Fruit fly (Drosophila melanogaster): ENCODE measurements around the gene BORCS6.
A peak's percentile ranks its signal among the peaks of the same experiment; 100 is the strongest.

Gene BORCS6

DNA sequence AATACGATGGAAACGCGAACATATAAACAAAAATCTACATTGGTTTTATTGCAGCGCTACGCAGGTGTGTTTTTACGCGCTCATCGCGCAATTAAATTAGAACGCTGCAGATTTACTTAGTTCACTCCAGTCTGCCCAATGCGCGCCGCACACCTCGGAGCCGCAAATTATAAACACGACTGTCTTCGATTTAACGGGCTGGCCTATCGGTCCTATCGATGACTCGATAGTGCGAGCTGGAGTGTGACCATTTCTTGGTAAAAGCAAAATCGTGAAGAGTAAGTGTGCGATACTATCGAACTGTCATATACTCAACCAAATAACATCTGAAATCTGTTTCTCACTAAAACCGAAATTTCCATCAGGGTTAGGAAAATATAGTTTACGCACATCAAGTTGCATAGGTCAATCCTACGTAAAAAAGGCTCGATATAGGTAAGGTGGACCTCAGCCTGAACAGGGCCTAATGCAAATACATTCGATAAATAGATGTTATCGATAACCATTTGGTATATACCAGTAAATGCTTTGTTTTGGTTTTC, at the start of gene BORCS6, which contains the start of gene klar:
Gene BORCS6, plus strand, starts transcription at position 420 of the 542 bp plus-strand sequence.
Gene klar, minus strand, starts transcription at position 183 of the 542 bp plus-strand sequence.
- no peak for TF ChIP-seq Crg-1 (GFP tag; optimal IDR thresholded peaks at IDR 0.05)
- TF ChIP-seq Hr96 (GFP tag; optimal IDR thresholded peaks at IDR 0.05) = peak; percentile 78
- TF ChIP-seq CG7101 (tag; optimal IDR thresholded peaks at IDR 0.05) = peak; percentile 54
- peak; percentile 46 for TF ChIP-seq CG1620 (GFP tag; optimal IDR thresholded peaks at IDR 0.05)
- peak; percentile 48 for TF ChIP-seq ovo (GFP tag; optimal IDR thresholded peaks at IDR 0.05)
- peak; percentile 27 for TF ChIP-seq CG7045 (GFP tag; optimal IDR thresholded peaks at IDR 0.05)
- TF ChIP-seq CG14711 (tag; optimal IDR thresholded peaks at IDR 0.05) = peak; percentile 46
- TF ChIP-seq tj (GFP tag; optimal IDR thresholded peaks at IDR 0.05) = peak; percentile 40
- TF ChIP-seq pad (GFP tag; optimal IDR thresholded peaks at IDR 0.05) = peak; percentile 4
- TF ChIP-seq Clk (GFP tag; optimal IDR thresholded peaks at IDR 0.05) = no peak
- TF ChIP-seq cic (GFP tag; optimal IDR thresholded peaks at IDR 0.05) = peak; percentile 35
- no peak for TF ChIP-seq CG12768 (GFP tag; optimal IDR thresholded peaks at IDR 0.05)
- TF ChIP-seq Mnt (GFP tag; optimal IDR thresholded peaks at IDR 0.05) = peak; percentile 73
- TF ChIP-seq CG33017 (tag; optimal IDR thresholded peaks at IDR 0.05) = no peak
- no peak for TF ChIP-seq CG5204 (GFP tag; optimal IDR thresholded peaks at IDR 0.05)
- peak; percentile 72 for TF ChIP-seq bab1 (GFP tag; optimal IDR thresholded peaks at IDR 0.05)
- TF ChIP-seq CG11617 (GFP tag; optimal IDR thresholded peaks at IDR 0.05) = peak; percentile 14

- TF ChIP-seq CG11617 (GFP tag; optimal IDR thresholded peaks at IDR 0.05) = no peak
Observed at dm6 chr3L:500351-501015, 40.2 kb upstream of the BORCS6 start, which contains the start of the genes CG34267 and CG34268. Gene CG34267 (minus strand): TSS chr3L:500451. Gene CG34268 (plus strand): TSS chr3L:500965.

dm6 chr3L:505782-506408, 34.8 kb upstream of the BORCS6 start:
- TF ChIP-seq CG14711 (tag; optimal IDR thresholded peaks at IDR 0.05) (peak; percentile 16), CG33017 (tag; optimal IDR thresholded peaks at IDR 0.05) (no peak), Crg-1 (GFP tag; optimal IDR thresholded peaks at IDR 0.05) (peak; percentile 90), cnc (optimal IDR thresholded peaks at IDR 0.05) (no peak), ovo (GFP tag; optimal IDR thresholded peaks at IDR 0.05) (peak; percentile 85), bab1 (GFP tag; optimal IDR thresholded peaks at IDR 0.05) (peak; percentile 38), Mnt (GFP tag; optimal IDR thresholded peaks at IDR 0.05) (peak; percentile 74), CG7101 (tag; optimal IDR thresholded peaks at IDR 0.05) (peak; percentile 49), CG5204 (GFP tag; optimal IDR thresholded peaks at IDR 0.05) (peak; percentile 73), tj (GFP tag; optimal IDR thresholded peaks at IDR 0.05) (no peak), CG11617 (GFP tag; optimal IDR thresholded peaks at IDR 0.05) (peak; percentile 20), Hr96 (GFP tag; optimal IDR thresholded peaks at IDR 0.05) (peak; percentile 87), kay (GFP tag; ENCODE audit: borderline replicate concordance) (no peak), CG7045 (GFP tag; optimal IDR thresholded peaks at IDR 0.05) (peak; percentile 41), Clk (GFP tag; optimal IDR thresholded peaks at IDR 0.05) (no peak), CG12768 (GFP tag; optimal IDR thresholded peaks at IDR 0.05) (no peak), CG1620 (GFP tag; optimal IDR thresholded peaks at IDR 0.05) (peak; percentile 89), cic (GFP tag; optimal IDR thresholded peaks at IDR 0.05) (no peak), pad (GFP tag; optimal IDR thresholded peaks at IDR 0.05) (peak; percentile 76), toe (GFP tag; optimal IDR thresholded peaks at IDR 0.05) (peak; percentile 78)

dm6 chr3L:507576-508322, 32.9 kb upstream of the BORCS6 start:
- TF ChIP-seq Clk (GFP tag; optimal IDR thresholded peaks at IDR 0.05) (no peak), Hr96 (GFP tag; optimal IDR thresholded peaks at IDR 0.05) (no peak), bab1 (GFP tag; optimal IDR thresholded peaks at IDR 0.05) (no peak), ovo (GFP tag; optimal IDR thresholded peaks at IDR 0.05) (no peak), CG11617 (GFP tag; optimal IDR thresholded peaks at IDR 0.05) (no peak), CG7101 (tag; optimal IDR thresholded peaks at IDR 0.05) (no peak), Crg-1 (GFP tag; optimal IDR thresholded peaks at IDR 0.05) (no peak), pad (GFP tag; optimal IDR thresholded peaks at IDR 0.05) (no peak), kay (GFP tag; ENCODE audit: borderline replicate concordance) (no peak), cnc (optimal IDR thresholded peaks at IDR 0.05) (no peak), CG7045 (GFP tag; optimal IDR thresholded peaks at IDR 0.05) (no peak), cic (GFP tag; optimal IDR thresholded peaks at IDR 0.05) (no peak), tj (GFP tag; optimal IDR thresholded peaks at IDR 0.05) (no peak), CG33017 (tag; optimal IDR thresholded peaks at IDR 0.05) (no peak), CG5204 (GFP tag; optimal IDR thresholded peaks at IDR 0.05) (no peak), CG1620 (GFP tag; optimal IDR thresholded peaks at IDR 0.05) (no peak), toe (GFP tag; optimal IDR thresholded peaks at IDR 0.05) (no peak), CG12768 (GFP tag; optimal IDR thresholded peaks at IDR 0.05) (no peak)

dm6 chr3L:510823-511227, 29.8 kb upstream of the BORCS6 start:
- TF ChIP-seq Clk (GFP tag; optimal IDR thresholded peaks at IDR 0.05) (no peak), CG33017 (tag; optimal IDR thresholded peaks at IDR 0.05) (no peak), CG7101 (tag; optimal IDR thresholded peaks at IDR 0.05) (no peak), toe (GFP tag; optimal IDR thresholded peaks at IDR 0.05) (no peak), Hr96 (GFP tag; optimal IDR thresholded peaks at IDR 0.05) (no peak), bab1 (GFP tag; optimal IDR thresholded peaks at IDR 0.05) (no peak), Crg-1 (GFP tag; optimal IDR thresholded peaks at IDR 0.05) (no peak), CG1620 (GFP tag; optimal IDR thresholded peaks at IDR 0.05) (no peak), Mnt (GFP tag; optimal IDR thresholded peaks at IDR 0.05) (no peak), pad (GFP tag; optimal IDR thresholded peaks at IDR 0.05) (no peak), cic (GFP tag; optimal IDR thresholded peaks at IDR 0.05) (no peak), CG14711 (tag; optimal IDR thresholded peaks at IDR 0.05) (no peak), ovo (GFP tag; optimal IDR thresholded peaks at IDR 0.05) (no peak), tj (GFP tag; optimal IDR thresholded peaks at IDR 0.05) (no peak), kay (GFP tag; ENCODE audit: borderline replicate concordance) (no peak), cnc (optimal IDR thresholded peaks at IDR 0.05) (no peak), CG5204 (GFP tag; optimal IDR thresholded peaks at IDR 0.05) (no peak), CG11617 (GFP tag; optimal IDR thresholded peaks at IDR 0.05) (no peak)

All from whole organism, adult.